Worm (Caenorhabditis elegans) whole organism, late embryonic: Measurements from ENCODE around the gene asp-4.

ENCODE experiments used
- K02D7.2 ChIP-seq: sonication (generic microtip); optimal IDR thresholded peaks from 2 replicates; lab custom pipeline; 2017; ENCODE audit warnings: mild to moderate bottlenecking, missing genetic modification characterization, missing compliant biosample characterization
- K09A11.1 ChIP-seq: sonication (generic microtip); optimal IDR thresholded peaks from 2 replicates; lab custom pipeline; 2017; ENCODE audit warnings: antibody characterized with exemption, mild to moderate bottlenecking, missing genetic modification characterization, missing compliant biosample characterization; ENCODE audit not compliant: insufficient read depth
- T23F11.4 ChIP-seq: fragments of 200-800 bp; sonication (Bioruptor generic); optimal IDR thresholded peaks from 2 replicates; lab custom pipeline; 2018; ENCODE audit warnings: mild to moderate bottlenecking, missing genetic modification characterization, missing compliant biosample characterization
- ahr-1 ChIP-seq: sonication (generic microtip); optimal IDR thresholded peaks from 2 replicates; lab custom pipeline; 2016; ENCODE audit warnings: missing genetic modification characterization, missing compliant biosample characterization
- ama-1 ChIP-seq: fragments of 150-350 bp; optimal IDR thresholded peaks from 2 replicates; lab custom pipeline; 2014
- ceh-14 ChIP-seq: sonication (generic microtip); optimal IDR thresholded peaks from 2 replicates; lab custom pipeline; 2016; ENCODE audit warnings: missing genotype, missing genetic modification characterization, missing compliant biosample characterization
- ceh-18 ChIP-seq: sonication (generic microtip); optimal IDR thresholded peaks from 2 replicates; lab custom pipeline; 2016; ENCODE audit warnings: missing genetic modification characterization, missing compliant biosample characterization
- ceh-19 ChIP-seq: fragments of 200-800 bp; sonication (Bioruptor generic); optimal IDR thresholded peaks from 2 replicates; lab custom pipeline; 2018; ENCODE audit warnings: mild to moderate bottlenecking, missing genetic modification characterization, missing compliant biosample characterization
- ceh-2 ChIP-seq: sonication (generic microtip); optimal IDR thresholded peaks from 2 replicates; lab custom pipeline; 2016; ENCODE audit warnings: missing genotype, missing genetic modification characterization, missing compliant biosample characterization
- ceh-31 ChIP-seq: sonication (generic microtip); optimal IDR thresholded peaks from 2 replicates; lab custom pipeline; 2016; ENCODE audit warnings: missing genetic modification characterization, missing compliant biosample characterization
- ceh-48 ChIP-seq: sonication (generic microtip); optimal IDR thresholded peaks from 2 replicates; lab custom pipeline; 2016; ENCODE audit warnings: missing genetic modification characterization, inconsistent platforms, missing compliant biosample characterization
- ceh-6 ChIP-seq: fragments of 200-800 bp; sonication (Bioruptor generic); optimal IDR thresholded peaks from 2 replicates; lab custom pipeline; 2018; ENCODE audit warnings: mild to moderate bottlenecking, missing genetic modification characterization, missing compliant biosample characterization
- ceh-9 ChIP-seq: sonication (generic microtip); optimal IDR thresholded peaks from 2 replicates; lab custom pipeline; 2016; ENCODE audit warnings: mild to moderate bottlenecking, missing genetic modification characterization, inconsistent platforms, missing compliant biosample characterization
- che-1 ChIP-seq: sonication (generic microtip); optimal IDR thresholded peaks from 2 replicates; lab custom pipeline; 2016; ENCODE audit warnings: mild to moderate bottlenecking, missing genetic modification characterization, missing compliant biosample characterization
- dmd-4 ChIP-seq: sonication (generic microtip); optimal IDR thresholded peaks from 2 replicates; lab custom pipeline; 2016; ENCODE audit warnings: borderline replicate concordance, missing genetic modification characterization, missing compliant biosample characterization
- ets-4 ChIP-seq: sonication (generic microtip); optimal IDR thresholded peaks from 2 replicates; lab custom pipeline; 2016; ENCODE audit warnings: missing genetic modification characterization, missing compliant biosample characterization
- fax-1 ChIP-seq: sonication (generic microtip); optimal IDR thresholded peaks from 2 replicates; lab custom pipeline; 2016; ENCODE audit warnings: missing genotype, missing genetic modification characterization, missing compliant biosample characterization
- hlh-13 ChIP-seq: fragments of 200-800 bp; sonication (Bioruptor generic); optimal IDR thresholded peaks from 2 replicates; lab custom pipeline; 2018; ENCODE audit warnings: mild to moderate bottlenecking, missing genetic modification characterization, missing compliant biosample characterization
- mec-3 ChIP-seq: sonication (generic microtip); optimal IDR thresholded peaks from 2 replicates; lab custom pipeline; 2016; ENCODE audit warnings: borderline replicate concordance, missing genetic modification characterization, missing compliant biosample characterization
- nfya-1 ChIP-seq: sonication (generic microtip); optimal IDR thresholded peaks from 2 replicates; lab custom pipeline; 2017; ENCODE audit warnings: missing genetic modification characterization, mild to moderate bottlenecking, missing compliant biosample characterization, antibody characterized with exemption, moderate library complexity
- nhr-11 ChIP-seq: fragments of 150-350 bp; optimal IDR thresholded peaks from 2 replicates; lab custom pipeline; 2014; ENCODE audit warnings: missing biosample characterization, missing genetic modification characterization
- nhr-232 ChIP-seq: sonication (generic microtip); optimal IDR thresholded peaks from 2 replicates; lab custom pipeline; 2016; ENCODE audit warnings: missing genetic modification characterization, missing compliant biosample characterization
- npax-4 ChIP-seq: sonication (generic microtip); optimal IDR thresholded peaks from 2 replicates; lab custom pipeline; 2016; ENCODE audit warnings: missing genetic modification characterization, missing compliant biosample characterization
- pat-9 ChIP-seq: fragments of 200-800 bp; sonication (Bioruptor generic); optimal IDR thresholded peaks from 2 replicates; lab custom pipeline; 2018; ENCODE audit warnings: mild to moderate bottlenecking, missing genetic modification characterization, moderate library complexity, missing compliant biosample characterization
- pha-4 ChIP-seq: fragments of 150-350 bp; optimal IDR thresholded peaks from 2 replicates; lab custom pipeline; 2018; ENCODE audit warnings: missing biosample characterization, missing genetic modification reagents, missing genetic modification characterization
- pros-1 ChIP-seq: fragments of 150-350 bp; optimal IDR thresholded peaks from 2 replicates; lab custom pipeline; 2014; ENCODE audit warnings: missing biosample characterization, missing genetic modification reagents, missing genetic modification characterization
- sdc-2 ChIP-seq: sonication (generic microtip); optimal IDR thresholded peaks from 2 replicates; lab custom pipeline; 2016; ENCODE audit warnings: missing genotype, missing genetic modification characterization, missing compliant biosample characterization
- tbx-2 ChIP-seq: sonication (generic microtip); optimal IDR thresholded peaks from 2 replicates; lab custom pipeline; 2016; ENCODE audit warnings: missing genetic modification characterization, missing compliant biosample characterization
- tbx-7 ChIP-seq: sonication (generic microtip); optimal IDR thresholded peaks from 2 replicates; lab custom pipeline; 2016; ENCODE audit warnings: missing genotype, missing genetic modification characterization, missing compliant biosample characterization
- unc-3 ChIP-seq, 2 experiments: fragments of 200-800 bp in 1 of 2; sonication (Bioruptor generic) in 1 of 2; sonication (generic microtip) in 1 of 2; conservative IDR thresholded peaks in 1 of 2; optimal IDR thresholded peaks in 1 of 2; 2 replicates each; pipeline versions ENCODE4 v1.3.6 to Lab custom; 2016 to 2022; ENCODE audit warnings: missing compliant biosample characterization in 2 of 2, missing genetic modification characterization in 2 of 2, missing genetic modification reagents in 1 of 2
- unc-42 ChIP-seq: sonication (generic microtip); optimal IDR thresholded peaks from 2 replicates; lab custom pipeline; 2016; ENCODE audit warnings: missing genotype, missing genetic modification characterization, missing compliant biosample characterization
- unc-55 ChIP-seq: sonication (generic microtip); optimal IDR thresholded peaks from 2 replicates; lab custom pipeline; 2017; ENCODE audit warnings: missing biosample characterization, missing genetic modification reagents, missing genetic modification characterization
- zip-5 ChIP-seq: sonication (generic microtip); optimal IDR thresholded peaks from 2 replicates; lab custom pipeline; 2016; ENCODE audit warnings: missing genetic modification characterization, missing compliant biosample characterization
- ztf-16 ChIP-seq: sonication (generic microtip); optimal IDR thresholded peaks from 2 replicates; lab custom pipeline; 2017; ENCODE audit warnings: missing genetic modification characterization, missing compliant biosample characterization

asp-4 gene

DNA sequence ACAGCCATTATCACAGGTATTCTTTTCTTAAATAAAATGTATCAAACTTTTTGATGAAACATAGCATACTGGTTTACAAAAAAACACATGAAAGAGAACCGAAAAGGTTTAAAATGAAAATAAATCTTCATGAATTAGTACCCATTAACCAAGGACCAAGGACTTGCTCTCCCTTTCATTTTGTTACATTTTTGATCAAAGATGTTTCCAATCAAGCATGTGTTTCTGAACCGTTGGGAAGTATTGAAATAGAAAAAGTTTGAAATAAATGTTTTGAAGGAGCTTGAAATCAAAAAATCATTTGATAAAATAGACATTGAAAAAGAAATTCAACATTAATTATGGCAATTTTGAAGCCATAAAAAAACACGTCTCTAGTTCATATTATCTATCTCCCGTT, 8.7 kb downstream of the asp-4 start:
- TF ChIP-seq mec-3 (tag; lab: Kevin White, UChicago) (no peak), ceh-18 (no peak), hlh-13 (GFP tag; lab: Kevin White, UChicago) (no peak), ceh-19 (GFP tag; lab: Kevin White, UChicago) (no peak), pros-1 (tag; lab: Kevin White, UChicago) (no peak), ahr-1 (tag; lab: Kevin White, UChicago) (no peak), nhr-232 (tag; lab: Kevin White, UChicago) (no peak)

DNA sequence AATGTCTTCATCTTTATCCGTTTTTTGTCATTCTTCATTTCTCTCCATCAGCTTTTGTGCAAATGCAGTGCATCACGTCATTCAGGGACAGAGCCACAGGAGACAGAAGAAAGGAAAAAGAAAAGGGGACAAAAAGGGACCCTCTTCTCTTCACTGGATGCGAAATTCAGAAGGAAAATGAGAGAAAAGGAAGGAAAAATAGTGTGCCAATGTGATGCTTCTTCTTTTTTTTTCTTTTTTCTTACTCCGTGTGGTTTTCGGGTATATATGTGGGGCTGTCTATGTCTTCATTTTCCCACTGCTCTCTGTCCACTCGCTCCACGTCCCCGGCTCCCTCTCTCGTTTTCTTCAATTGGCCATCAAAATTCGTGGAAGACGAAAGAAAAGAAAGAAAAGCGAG, 10.8 kb downstream of the asp-4 start:
- no peak for TF ChIP-seq pha-4 (tag; lab: Kevin White, UChicago)
- no peak for TF ChIP-seq dmd-4 (tag; lab: Kevin White, UChicago)
- TF ChIP-seq pat-9 (tag; lab: Kevin White, UChicago): no peak
- TF ChIP-seq tbx-2 (tag; lab: Kevin White, UChicago): peak; percentile 42
- no peak for TF ChIP-seq npax-4
- TF ChIP-seq ceh-48: no peak
- TF ChIP-seq K02D7.2 (tag; lab: Kevin White, UChicago): no peak
- TF ChIP-seq unc-42 (tag; lab: Kevin White, UChicago): peak; percentile 78
- TF ChIP-seq T23F11.4 (GFP tag; lab: Kevin White, UChicago): no peak
- TF ChIP-seq ceh-18: peak; percentile 67
- TF ChIP-seq nhr-232 (tag; lab: Kevin White, UChicago): no peak
- no peak for TF ChIP-seq ceh-6 (GFP tag; lab: Kevin White, UChicago)
- TF ChIP-seq ceh-14 (tag; lab: Kevin White, UChicago): peak; percentile 27
- no peak for TF ChIP-seq fax-1 (tag; lab: Kevin White, UChicago)
- TF ChIP-seq ceh-31 (tag; lab: Kevin White, UChicago): peak; percentile 60
- no peak for TF ChIP-seq che-1 (tag; lab: Kevin White, UChicago)
- no peak for TF ChIP-seq ceh-9

- peak; percentile 2 for TF ChIP-seq unc-42 (tag; lab: Kevin White, UChicago)
- no peak for TF ChIP-seq zip-5 (tag; lab: Kevin White, UChicago)
- peak; percentile 22 for TF ChIP-seq nfya-1 (tag; lab: Kevin White, UChicago)
Observed at ce11 chrX:13209026-13209425, 12.2 kb downstream of the asp-4 start.

DNA sequence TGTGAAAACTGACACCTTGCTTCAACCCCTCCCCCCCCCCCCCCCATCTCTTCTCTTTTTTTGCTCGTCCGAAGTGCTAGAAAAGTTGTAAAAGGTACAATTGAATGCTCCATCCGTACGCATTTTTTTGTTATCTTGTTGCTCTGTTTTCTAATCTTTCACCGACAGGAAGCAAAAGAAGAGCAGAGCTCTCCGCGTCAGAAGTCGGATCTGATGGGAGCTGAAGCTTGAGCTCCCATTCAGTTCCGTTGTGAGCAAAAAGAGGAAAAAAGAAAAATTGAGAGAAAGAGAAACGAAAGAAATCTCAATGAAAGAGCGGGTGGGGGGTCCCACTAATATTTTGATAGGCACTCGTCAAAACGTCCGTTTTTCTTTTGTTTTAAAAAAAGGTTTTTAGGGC, 14.4 kb downstream of the asp-4 start:
- TF ChIP-seq pat-9 (tag; lab: Kevin White, UChicago) (no peak), sdc-2 (tag; lab: Kevin White, UChicago) (no peak), ceh-18 (peak; percentile 7), unc-55 (peak; percentile 3)

ce11 chrX:13206011-13206410, 15.3 kb downstream of the asp-4 start:
- TF ChIP-seq ama-1 (lab: Kevin White, UChicago) (no peak), K09A11.1 (no peak), ztf-16 (tag; lab: Kevin White, UChicago) (no peak), nhr-11 (tag; lab: Kevin White, UChicago) (no peak), mec-3 (tag; lab: Kevin White, UChicago) (no peak), pros-1 (tag; lab: Kevin White, UChicago) (no peak), unc-3 (GFP tag; conservative IDR thresholded peaks at IDR 0.05; lab: Robert Waterston, UW) (no peak), unc-3 (tag; optimal IDR thresholded peaks at IDR 0.05; lab: Kevin White, UChicago) (no peak), ets-4 (tag; lab: Kevin White, UChicago) (no peak), ceh-9 (no peak), tbx-7 (no peak), nhr-232 (tag; lab: Kevin White, UChicago) (no peak), ceh-2 (tag; lab: Kevin White, UChicago) (no peak), nfya-1 (tag; lab: Kevin White, UChicago) (no peak)
